Fruit fly (Drosophila melanogaster) whole organism, pupa: Measurements from ENCODE around the gene MED10.
A peak's percentile ranks its signal among the peaks of the same experiment; 100 is the strongest.

Experiments used
- CG10348 ChIP-seq: fragments of 200-800 bp; sonication (Bioruptor generic); IDR thresholded peaks from 2 replicates; pipeline ENCODE4 v1.3.6; 2022; ENCODE audit warnings: missing biosample characterization, missing genetic modification characterization
- CG12605 ChIP-seq: fragments of 200-800 bp; sonication (Bioruptor generic); IDR thresholded peaks from 2 replicates; pipeline ENCODE4 v1.3.6; 2022; ENCODE audit warnings: missing biosample characterization, missing genetic modification characterization
- CG13204 ChIP-seq: fragments of 200-800 bp; sonication (Bioruptor generic); optimal IDR thresholded peaks from 2 replicates; lab custom pipeline; 2018; ENCODE audit warnings: missing biosample characterization, mild to moderate bottlenecking, missing genetic modification characterization, moderate library complexity
- CG14655 ChIP-seq: fragments of 200-800 bp; sonication (Bioruptor generic); optimal IDR thresholded peaks from 3 replicates; lab custom pipeline; 2017; ENCODE audit warnings: mild to moderate bottlenecking, missing biosample characterization, missing genetic modification reagents, missing genetic modification characterization
- CG15710 ChIP-seq: fragments of 200-800 bp; sonication (Bioruptor generic); optimal IDR thresholded peaks from 2 replicates; lab custom pipeline; 2018; ENCODE audit warnings: missing biosample characterization, mild to moderate bottlenecking, missing genetic modification characterization, moderate library complexity
- CG17806 ChIP-seq: fragments of 200-800 bp; sonication (Bioruptor generic); optimal IDR thresholded peaks from 2 replicates; lab custom pipeline; 2018; ENCODE audit warnings: missing biosample characterization, mild to moderate bottlenecking, missing genetic modification characterization, moderate library complexity
- CG32121 ChIP-seq: fragments of 200-800 bp; sonication (Bioruptor generic); IDR thresholded peaks from 2 replicates; pipeline ENCODE4 v1.3.6; 2022; ENCODE audit warnings: missing biosample characterization, missing genetic modification characterization
- CG34367 ChIP-seq: fragments of 200-800 bp; sonication (Bioruptor generic); optimal IDR thresholded peaks from 2 replicates; lab custom pipeline; 2018; ENCODE audit warnings: missing biosample characterization, mild to moderate bottlenecking, missing genetic modification characterization
- CG4496 ChIP-seq: fragments of 200-800 bp; sonication (Bioruptor generic); IDR thresholded peaks from 3 replicates; pipeline ENCODE4 v1.3.6; 2022; ENCODE audit warnings: missing biosample characterization, missing genetic modification characterization
- CG8159 ChIP-seq: fragments of 200-800 bp; sonication (Bioruptor generic); optimal IDR thresholded peaks from 3 replicates; lab custom pipeline; 2018; ENCODE audit warnings: missing biosample characterization, mild to moderate bottlenecking, missing genetic modification characterization, moderate library complexity
- CG8301 ChIP-seq: fragments of 200-800 bp; sonication (Bioruptor generic); optimal IDR thresholded peaks from 2 replicates; lab custom pipeline; 2018; ENCODE audit warnings: missing biosample characterization, mild to moderate bottlenecking, missing genetic modification characterization
- CG9948 ChIP-seq: fragments of 200-800 bp; sonication (Bioruptor generic); optimal IDR thresholded peaks from 2 replicates; lab custom pipeline; 2018; ENCODE audit warnings: missing biosample characterization, mild to moderate bottlenecking, missing genetic modification characterization, moderate library complexity
- D1 ChIP-seq: fragments of 200-800 bp; sonication (Bioruptor generic); optimal IDR thresholded peaks from 2 replicates; lab custom pipeline; 2018; ENCODE audit warnings: missing biosample characterization, mild to moderate bottlenecking, missing genetic modification characterization, moderate library complexity
- EcR ChIP-seq: fragments of 200-800 bp; sonication (Bioruptor generic); optimal IDR thresholded peaks from 3 replicates; lab custom pipeline; 2019; ENCODE audit warnings: missing biosample characterization, missing genetic modification characterization, mild to moderate bottlenecking, moderate library complexity, missing genetic modification reagents
- Ets98B ChIP-seq: fragments of 200-800 bp; sonication (Bioruptor generic); IDR thresholded peaks from 2 replicates; pipeline ENCODE4 v1.3.6; 2022; ENCODE audit warnings: missing biosample characterization, missing genetic modification characterization
- Pif1A ChIP-seq: fragments of 200-800 bp; sonication (Bioruptor generic); optimal IDR thresholded peaks from 3 replicates; lab custom pipeline; 2016; ENCODE audit warnings: missing biosample characterization, missing genetic modification characterization
- Pif1B ChIP-seq: fragments of 200-800 bp; sonication (Bioruptor generic); optimal IDR thresholded peaks from 3 replicates; lab custom pipeline; 2016; ENCODE audit warnings: missing biosample characterization, missing genetic modification characterization
- Snoo ChIP-seq: fragments of 200-800 bp; sonication (Bioruptor generic); optimal IDR thresholded peaks from 3 replicates; lab custom pipeline; 2017; ENCODE audit warnings: missing biosample characterization, mild to moderate bottlenecking, missing genetic modification characterization, inconsistent platforms
- fd96Ca ChIP-seq: fragments of 200-800 bp; sonication (Bioruptor generic); IDR thresholded peaks from 3 replicates; pipeline ENCODE4 v1.3.6; 2022; ENCODE audit warnings: missing biosample characterization, missing genetic modification characterization
- gl ChIP-seq: fragments of 200-800 bp; sonication (Bioruptor generic); optimal IDR thresholded peaks from 2 replicates; lab custom pipeline; 2018; ENCODE audit warnings: missing biosample characterization, mild to moderate bottlenecking, missing genetic modification characterization
- rn ChIP-seq: fragments of 200-800 bp; sonication (Bioruptor generic); IDR thresholded peaks from 2 replicates; pipeline ENCODE4 v1.3.6; 2022; ENCODE audit warnings: missing biosample characterization, missing genetic modification characterization

The MED10 gene

DNA sequence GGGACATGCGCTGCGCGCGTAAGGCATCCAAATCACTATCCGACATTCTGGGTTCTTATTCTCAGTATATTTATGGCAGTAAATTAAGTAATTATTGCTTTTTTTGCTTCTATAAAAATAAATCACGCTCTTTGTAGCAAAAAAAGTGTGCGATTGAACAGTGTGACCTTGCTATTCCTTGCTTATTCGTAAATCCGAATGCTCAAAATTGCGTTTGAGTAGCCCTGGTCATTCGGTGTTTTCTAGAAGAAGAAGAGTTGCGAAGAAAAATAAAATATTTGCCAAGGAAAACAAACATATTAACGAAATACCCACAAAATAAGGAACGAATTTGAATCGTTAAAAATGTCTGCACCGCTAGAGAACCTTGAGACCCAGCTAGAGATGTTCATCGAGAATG is at the start of gene MED10, which contains the start of gene PDCD-5:
Gene MED10 (plus strand): TSS at position 228 of the 400 bp plus-strand sequence.
Gene PDCD-5 (minus strand): TSS at position 182 of the 400 bp plus-strand sequence.
- TF ChIP-seq CG34367 (no peak), CG15710 (tag; lab: Kevin White, UChicago) (peak; percentile 12), Pif1A (GFP tag; lab: Kevin White, UChicago) (no peak), CG12605 (no peak), CG17806 (tag; lab: Kevin White, UChicago) (peak; percentile 10), CG8159 (tag; lab: Kevin White, UChicago) (peak; percentile 48), CG14655 (GFP tag; lab: Kevin White, UChicago) (no peak), CG32121 (no peak), rn (GFP tag; lab: Robert Waterston, UW) (peak; percentile 37; the same call in 1 of the 2 replicates), Snoo (tag; lab: Kevin White, UChicago) (peak; percentile 3), CG4496 (GFP tag; lab: Robert Waterston, UW) (0 out of 3 replicates have a peak, but pooled peaks have one; percentile 21), CG13204 (GFP tag; lab: Kevin White, UChicago) (no peak), CG10348 (GFP tag; lab: Robert Waterston, UW) (no peak), EcR (no peak), CG8301 (tag; lab: Kevin White, UChicago) (no peak), Ets98B (GFP tag; lab: Robert Waterston, UW) (no peak), CG9948 (peak; percentile 15), fd96Ca (GFP tag; lab: Robert Waterston, UW) (no peak), Pif1B (no peak), D1 (tag; lab: Kevin White, UChicago) (peak; percentile 56), gl (tag; lab: Kevin White, UChicago) (no peak)

DNA sequence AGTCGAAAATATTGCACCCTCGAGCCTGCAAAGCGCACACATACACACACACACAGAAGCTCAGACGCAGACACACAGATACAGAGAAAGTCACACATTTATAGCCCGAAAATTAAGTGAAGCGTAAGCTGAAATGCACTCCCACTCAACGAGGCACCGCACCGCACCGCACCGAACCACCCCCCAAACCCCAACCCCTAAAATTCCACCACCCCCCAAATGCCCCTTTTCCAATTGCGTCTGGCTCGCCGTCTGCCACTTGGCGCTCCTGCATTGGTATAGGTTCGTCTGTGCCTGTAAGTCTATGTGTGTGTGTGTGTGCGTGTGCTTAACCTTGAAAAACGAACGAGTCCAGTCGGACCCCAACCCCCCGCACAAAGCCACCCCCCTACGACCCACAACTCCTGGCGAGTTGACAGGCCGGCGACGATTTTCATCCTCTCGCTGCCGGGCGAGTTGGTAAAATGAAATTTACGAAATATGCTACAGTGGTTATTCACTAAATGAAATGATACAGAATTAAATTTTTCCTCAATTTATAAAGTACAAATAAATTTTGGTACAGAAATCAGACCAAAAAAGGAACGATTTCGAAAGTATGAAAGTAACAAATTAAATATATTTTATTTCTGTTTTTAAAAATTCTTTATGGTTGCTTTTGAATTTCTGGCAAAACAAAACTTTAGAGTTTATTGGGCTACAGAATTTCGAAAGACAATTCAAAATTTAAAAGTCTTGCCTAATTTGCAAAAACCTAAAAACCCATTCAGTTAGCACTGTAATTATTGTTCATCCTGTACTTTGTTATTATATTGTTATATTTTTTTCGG is 49.0 kb upstream of the MED10 start:
- TF ChIP-seq gl (tag; lab: Kevin White, UChicago) (no peak), D1 (tag; lab: Kevin White, UChicago) (no peak), fd96Ca (GFP tag; lab: Robert Waterston, UW) (no peak), CG32121 (no peak), Snoo (tag; lab: Kevin White, UChicago) (no peak), EcR (no peak), CG34367 (no peak), CG4496 (GFP tag; lab: Robert Waterston, UW) (no peak), Pif1B (no peak), CG15710 (tag; lab: Kevin White, UChicago) (peak; percentile 19), CG8159 (tag; lab: Kevin White, UChicago) (peak; percentile 65), rn (GFP tag; lab: Robert Waterston, UW) (no peak), CG13204 (GFP tag; lab: Kevin White, UChicago) (peak; percentile 75), CG9948 (peak; percentile 51), CG10348 (GFP tag; lab: Robert Waterston, UW) (no peak), Ets98B (GFP tag; lab: Robert Waterston, UW) (no peak), CG14655 (GFP tag; lab: Kevin White, UChicago) (no peak), CG17806 (tag; lab: Kevin White, UChicago) (peak; percentile 43), CG12605 (no peak), Pif1A (GFP tag; lab: Kevin White, UChicago) (peak; percentile 40), CG8301 (tag; lab: Kevin White, UChicago) (no peak)

DNA sequence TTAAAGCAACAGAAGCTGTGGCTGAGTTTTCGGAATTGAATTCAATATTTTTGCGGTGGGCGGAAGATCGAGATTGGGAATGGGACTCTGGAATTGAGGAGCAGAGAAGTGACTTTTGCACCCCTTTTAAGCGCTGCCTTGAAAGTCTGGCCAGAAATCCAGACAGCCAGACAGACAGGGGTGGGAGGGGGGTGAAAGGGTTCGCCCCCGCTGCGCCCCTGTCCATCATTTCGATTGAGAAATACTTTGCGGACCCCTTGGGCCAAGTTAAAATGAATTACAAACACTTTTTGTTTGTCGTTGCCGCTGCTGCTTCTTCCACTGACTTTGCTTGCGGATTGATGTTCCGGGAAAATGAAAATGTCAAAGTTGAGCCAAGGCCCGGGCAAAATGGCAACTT is 48.4 kb upstream of the MED10 start:
- TF ChIP-seq CG13204 (GFP tag; lab: Kevin White, UChicago) (peak; percentile 15), EcR (no peak), Snoo (tag; lab: Kevin White, UChicago) (peak; percentile 10)

DNA sequence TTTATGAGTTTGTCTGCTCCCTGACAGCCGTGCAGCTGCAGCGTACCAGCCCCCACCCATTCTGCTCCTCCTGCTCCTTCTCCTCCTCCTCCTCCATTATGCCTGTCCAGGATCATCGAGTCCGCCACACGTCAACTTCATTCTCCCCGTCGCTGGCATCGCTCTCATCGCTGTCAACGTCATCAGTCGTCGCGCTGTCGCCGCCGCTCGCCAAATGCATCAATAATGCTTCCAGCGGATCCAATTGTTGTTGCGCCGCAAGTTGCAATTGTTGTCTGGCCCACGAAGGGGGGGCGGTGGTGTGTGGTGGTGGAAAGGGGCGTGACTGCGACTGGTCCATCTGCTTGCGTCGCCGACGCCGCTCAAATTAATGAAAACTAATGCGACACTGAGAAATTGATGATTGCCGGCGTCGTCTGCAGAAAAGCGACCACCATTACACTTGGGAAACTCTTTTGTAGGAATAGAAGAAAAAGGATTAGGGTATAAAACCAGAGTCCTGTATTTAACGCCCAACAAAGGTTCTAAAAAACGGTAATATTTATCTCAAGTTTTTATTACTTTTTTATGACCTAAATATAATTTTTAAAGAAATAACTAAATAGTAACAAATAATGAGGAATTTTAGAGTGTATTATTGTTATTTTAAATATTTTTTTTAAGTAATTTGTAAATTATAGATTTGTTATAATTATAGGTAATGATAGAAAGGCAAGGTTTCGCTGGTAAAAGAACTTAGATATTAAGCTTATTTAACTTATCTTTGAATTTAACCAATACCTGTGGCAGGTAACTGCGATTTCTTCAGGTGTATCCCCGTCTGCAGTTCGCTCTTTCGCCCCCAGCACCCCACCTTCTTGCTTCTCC is 42.6 kb upstream of the MED10 start:
- TF ChIP-seq CG17806 (tag; lab: Kevin White, UChicago) (peak; percentile 57), CG9948 (peak; percentile 51), Ets98B (GFP tag; lab: Robert Waterston, UW) (no peak), CG4496 (GFP tag; lab: Robert Waterston, UW) (no peak), D1 (tag; lab: Kevin White, UChicago) (no peak), EcR (peak; percentile 26), CG14655 (GFP tag; lab: Kevin White, UChicago) (peak; percentile 44), CG15710 (tag; lab: Kevin White, UChicago) (peak; percentile 44), Snoo (tag; lab: Kevin White, UChicago) (peak; percentile 54), CG13204 (GFP tag; lab: Kevin White, UChicago) (peak; percentile 90), CG8159 (tag; lab: Kevin White, UChicago) (peak; percentile 64)
- TF ChIP-seq, all 21 proteins: peak for 8

DNA sequence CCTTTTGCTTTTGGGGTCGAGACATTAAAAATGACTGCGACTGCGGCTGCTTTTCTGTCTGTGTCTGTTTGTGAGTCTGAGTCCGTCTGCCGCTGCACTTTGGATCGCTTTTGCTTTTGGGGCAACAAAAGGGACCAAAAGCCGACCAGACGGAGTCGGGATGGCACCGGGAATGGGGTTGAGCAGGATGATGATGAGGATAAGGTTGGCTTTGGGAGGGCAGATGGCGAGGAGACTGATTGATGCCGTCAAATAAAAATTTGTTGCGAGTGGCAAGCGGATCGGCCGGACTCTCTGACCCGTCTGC is 42.0 kb upstream of the MED10 start:
- TF ChIP-seq CG13204 (GFP tag; lab: Kevin White, UChicago), result peak; percentile 81
- TF ChIP-seq Pif1B, result no peak
- TF ChIP-seq gl (tag; lab: Kevin White, UChicago), result no peak
- TF ChIP-seq fd96Ca (GFP tag; lab: Robert Waterston, UW), result 0 out of 3 replicates have a peak, but pooled peaks have one; percentile 15
- peak; percentile 31 for TF ChIP-seq Snoo (tag; lab: Kevin White, UChicago)
- no peak for TF ChIP-seq Pif1A (GFP tag; lab: Kevin White, UChicago)
- no peak for TF ChIP-seq CG17806 (tag; lab: Kevin White, UChicago)
- TF ChIP-seq CG14655 (GFP tag; lab: Kevin White, UChicago), result no peak
- TF ChIP-seq rn (GFP tag; lab: Robert Waterston, UW), result no peak
- TF ChIP-seq CG9948, result no peak
- TF ChIP-seq CG10348 (GFP tag; lab: Robert Waterston, UW), result no peak
- no peak for TF ChIP-seq CG12605
- no peak for TF ChIP-seq D1 (tag; lab: Kevin White, UChicago)
- TF ChIP-seq CG8301 (tag; lab: Kevin White, UChicago), result no peak
- TF ChIP-seq CG32121, result no peak
- TF ChIP-seq CG8159 (tag; lab: Kevin White, UChicago), result no peak
- no peak for TF ChIP-seq CG15710 (tag; lab: Kevin White, UChicago)
- TF ChIP-seq EcR, result peak; percentile 33
- TF ChIP-seq CG4496 (GFP tag; lab: Robert Waterston, UW), result no peak
- no peak for TF ChIP-seq CG34367
- no peak for TF ChIP-seq Ets98B (GFP tag; lab: Robert Waterston, UW)
- TF ChIP-seq, all 21 proteins: peak for 4
